Fruit fly (Drosophila melanogaster): ENCODE results near the gene CG6765.

Gene CG6765

dm6 chr3L:8549183-8549890, 36.8 kb downstream of the CG6765 start (continued):
- TF ChIP-seq kah (GFP tag; optimal IDR thresholded peaks at IDR 0.05) = peak; percentile 61
- TF ChIP-seq CG43689 (GFP tag; IDR thresholded peaks at IDR 0.05) = no peak
- no peak for TF ChIP-seq Lim3 (GFP tag; IDR thresholded peaks at IDR 0.05)
- no peak for TF ChIP-seq B-H1 (GFP tag; IDR thresholded peaks at IDR 0.05)
- TF ChIP-seq Neu2 (GFP tag; optimal IDR thresholded peaks at IDR 0.05; ENCODE audit: borderline replicate concordance) = no peak
- peak; percentile 40 for TF ChIP-seq CG17385 (GFP tag; optimal IDR thresholded peaks at IDR 0.05)
- peak; percentile 37 for TF ChIP-seq az2 (GFP tag; optimal IDR thresholded peaks at IDR 0.05)
- TF ChIP-seq CG34376 (GFP tag; optimal IDR thresholded peaks at IDR 0.05) = no peak
- TF ChIP-seq vvl (GFP tag; IDR thresholded peaks at IDR 0.05) = peak; percentile 49; the same call in 1 of the 2 replicates
- TF ChIP-seq CG8944 (GFP tag; optimal IDR thresholded peaks at IDR 0.05) = no peak
- TF ChIP-seq CG8089 (GFP tag; optimal IDR thresholded peaks at IDR 0.05) = peak; percentile 36
- peak; percentile 44 for TF ChIP-seq CG12104 (GFP tag; optimal IDR thresholded peaks at IDR 0.05)
- TF ChIP-seq CG12236 (GFP tag; optimal IDR thresholded peaks at IDR 0.05) = peak; percentile 54
- no peak for TF ChIP-seq shn (GFP tag; optimal IDR thresholded peaks at IDR 0.05)
- no peak for TF ChIP-seq Fer2 (tag; optimal IDR thresholded peaks at IDR 0.05)
- peak; percentile 11 for TF ChIP-seq Lhr (GFP tag; optimal IDR thresholded peaks at IDR 0.05)
- peak; percentile 65 for TF ChIP-seq CG32767 (GFP tag; IDR thresholded peaks at IDR 0.05)
- TF ChIP-seq vnd (GFP tag; IDR thresholded peaks at IDR 0.05; ENCODE audit: partially characterized antibody) = no peak
- TF ChIP-seq CG34224 (GFP tag; IDR thresholded peaks at IDR 0.05; ENCODE audit: partially characterized antibody) = no peak
- no peak for TF ChIP-seq CG16779 (GFP tag; IDR thresholded peaks at IDR 0.05)
- no peak for TF ChIP-seq CG5953 (GFP tag; IDR thresholded peaks at IDR 0.05)
- no peak for TF ChIP-seq aop (GFP tag; IDR thresholded peaks at IDR 0.05)
- TF ChIP-seq Stat92E (GFP tag; optimal IDR thresholded peaks at IDR 0.05) = no peak
- TF ChIP-seq stc (GFP tag; IDR thresholded peaks at IDR 0.05) = peak; percentile 66
- TF ChIP-seq Kr (GFP tag; optimal IDR thresholded peaks at IDR 0.05) = no peak
- peak; percentile 22 for TF ChIP-seq Meics (GFP tag; optimal IDR thresholded peaks at IDR 0.05)
- peak; percentile 62 for TF ChIP-seq CG8388 (GFP tag; optimal IDR thresholded peaks at IDR 0.05)
- TF ChIP-seq CG2199 (GFP tag; IDR thresholded peaks at IDR 0.05) = peak; percentile 11; the same call in 1 of the 3 replicates
- peak; percentile 31 for TF ChIP-seq mam (GFP tag; optimal IDR thresholded peaks at IDR 0.05)
- 0 out of 2 replicates have a peak, but pooled peaks have one; percentile 35 for TF ChIP-seq Drgx (GFP tag; IDR thresholded peaks at IDR 0.05)
- TF ChIP-seq CG30403 (GFP tag; optimal IDR thresholded peaks at IDR 0.05) = peak; percentile 56
- no peak for TF ChIP-seq Ets65A (GFP tag)
- TF ChIP-seq fd96Cb (tag; optimal IDR thresholded peaks at IDR 0.05) = peak; percentile 53
- peak; percentile 20 for TF ChIP-seq CG10462 (GFP tag; optimal IDR thresholded peaks at IDR 0.05)
- no peak for TF ChIP-seq ttk (GFP tag; IDR thresholded peaks at IDR 0.05)
- peak; percentile 74 for TF ChIP-seq Xrp1 (GFP tag; IDR thresholded peaks at IDR 0.05)
- peak; percentile 35 for TF ChIP-seq CG12219 (GFP tag; optimal IDR thresholded peaks at IDR 0.05)
- TF ChIP-seq dysf (GFP tag; IDR thresholded peaks at IDR 0.05) = peak; percentile 66; the same call in 2 of the 3 replicates
- TF ChIP-seq CG3995 (GFP tag; optimal IDR thresholded peaks at IDR 0.05) = no peak
- TF ChIP-seq TFAM (GFP tag; optimal IDR thresholded peaks at IDR 0.05) = no peak
- peak; percentile 50 for TF ChIP-seq gro (GFP tag; optimal IDR thresholded peaks at IDR 0.05)
- TF ChIP-seq CG12071 (GFP tag; optimal IDR thresholded peaks at IDR 0.05) = peak; percentile 42
- TF ChIP-seq zfh1 (GFP tag; IDR thresholded peaks at IDR 0.05) = peak; percentile 54; the same call in 1 of the 3 replicates
- peak; percentile 24 for TF ChIP-seq tio (GFP tag; optimal IDR thresholded peaks at IDR 0.05)
- TF ChIP-seq CG17802 (tag; optimal IDR thresholded peaks at IDR 0.05) = no peak
- TF ChIP-seq NC2β (GFP tag; optimal IDR thresholded peaks at IDR 0.05) = no peak
- TF ChIP-seq CG8290 (GFP tag; optimal IDR thresholded peaks at IDR 0.05) = peak; percentile 18
- peak in 1 of 2 experiments; percentile 37 for TF ChIP-seq CG8290 (tag; optimal IDR thresholded peaks at IDR 0.05)
- no peak for TF ChIP-seq CG14965 (GFP tag; optimal IDR thresholded peaks at IDR 0.05; ENCODE audit: borderline replicate concordance)
- peak; percentile 69 for TF ChIP-seq CG14710 (tag; optimal IDR thresholded peaks at IDR 0.05)
- no peak for TF ChIP-seq crc (GFP tag; optimal IDR thresholded peaks at IDR 0.05)

Data from whole organism, embryonic.